Worm (Caenorhabditis elegans) whole organism, late embryonic: Measurements from ENCODE around the gene str-150.

Source experiments
- C08G9.2 ChIP-seq: sonication (generic microtip); optimal IDR thresholded peaks from 2 replicates; lab custom pipeline; 2016; ENCODE audit warnings: mild to moderate bottlenecking, missing genetic modification characterization, moderate library complexity, missing compliant biosample characterization
- C38D4.7 ChIP-seq: fragments of 200-800 bp; sonication (Bioruptor generic); optimal IDR thresholded peaks from 2 replicates; lab custom pipeline; 2018; ENCODE audit warnings: mild to moderate bottlenecking, missing genetic modification characterization, moderate library complexity, missing compliant biosample characterization
- ama-1 ChIP-seq: fragments of 150-350 bp; optimal IDR thresholded peaks from 2 replicates; lab custom pipeline; 2014
- ceh-18 ChIP-seq: sonication (generic microtip); optimal IDR thresholded peaks from 2 replicates; lab custom pipeline; 2016; ENCODE audit warnings: missing genetic modification characterization, missing compliant biosample characterization
- ceh-19 ChIP-seq: fragments of 200-800 bp; sonication (Bioruptor generic); optimal IDR thresholded peaks from 2 replicates; lab custom pipeline; 2018; ENCODE audit warnings: mild to moderate bottlenecking, missing genetic modification characterization, missing compliant biosample characterization
- ceh-30 ChIP-seq: fragments of 150-350 bp; optimal IDR thresholded peaks from 2 replicates; lab custom pipeline; 2014; ENCODE audit warnings: missing biosample characterization, missing genetic modification characterization
- ceh-9 ChIP-seq: sonication (generic microtip); optimal IDR thresholded peaks from 2 replicates; lab custom pipeline; 2016; ENCODE audit warnings: mild to moderate bottlenecking, missing genetic modification characterization, inconsistent platforms, missing compliant biosample characterization
- che-1 ChIP-seq: sonication (generic microtip); optimal IDR thresholded peaks from 2 replicates; lab custom pipeline; 2016; ENCODE audit warnings: mild to moderate bottlenecking, missing genetic modification characterization, missing compliant biosample characterization
- dmd-4 ChIP-seq: sonication (generic microtip); optimal IDR thresholded peaks from 2 replicates; lab custom pipeline; 2016; ENCODE audit warnings: borderline replicate concordance, missing genetic modification characterization, missing compliant biosample characterization
- elt-2 ChIP-seq: sonication (generic microtip); optimal IDR thresholded peaks from 2 replicates; lab custom pipeline; 2016; ENCODE audit warnings: missing genetic modification reagents, missing genetic modification characterization, missing compliant biosample characterization
- elt-4 ChIP-seq: sonication (generic microtip); optimal IDR thresholded peaks from 2 replicates; lab custom pipeline; 2016; ENCODE audit warnings: missing genetic modification characterization, missing compliant biosample characterization
- eyg-1 ChIP-seq: sonication (generic microtip); optimal IDR thresholded peaks from 2 replicates; lab custom pipeline; 2016; ENCODE audit warnings: missing genotype, missing genetic modification characterization, missing compliant biosample characterization
- fkh-10 ChIP-seq: fragments of 150-350 bp; optimal IDR thresholded peaks from 2 replicates; lab custom pipeline; 2014; ENCODE audit warnings: missing biosample characterization, missing genetic modification reagents, missing genetic modification characterization
- fkh-6 ChIP-seq: sonication (generic microtip); optimal IDR thresholded peaks from 2 replicates; lab custom pipeline; 2016; ENCODE audit warnings: missing genetic modification characterization, missing compliant biosample characterization
- gmeb-2 ChIP-seq: sonication (generic microtip); optimal IDR thresholded peaks from 2 replicates; lab custom pipeline; 2016; ENCODE audit warnings: missing genetic modification characterization, inconsistent platforms, missing compliant biosample characterization
- hlh-13 ChIP-seq: fragments of 200-800 bp; sonication (Bioruptor generic); optimal IDR thresholded peaks from 2 replicates; lab custom pipeline; 2018; ENCODE audit warnings: mild to moderate bottlenecking, missing genetic modification characterization, missing compliant biosample characterization
- hlh-30 ChIP-seq: sonication (generic microtip); optimal IDR thresholded peaks from 2 replicates; lab custom pipeline; 2017; ENCODE audit warnings: antibody characterized with exemption, missing genetic modification characterization, missing compliant biosample characterization; ENCODE audit not compliant: insufficient read depth
- lim-6 ChIP-seq: sonication (generic microtip); optimal IDR thresholded peaks from 2 replicates; lab custom pipeline; 2016; ENCODE audit warnings: missing genetic modification characterization, missing compliant biosample characterization
- lin-11 ChIP-seq: fragments of 200-800 bp; sonication (Bioruptor generic); optimal IDR thresholded peaks from 2 replicates; lab custom pipeline; 2018; ENCODE audit warnings: mild to moderate bottlenecking, missing genetic modification characterization, missing compliant biosample characterization
- madf-2 ChIP-seq: sonication (generic microtip); optimal IDR thresholded peaks from 2 replicates; lab custom pipeline; 2017; ENCODE audit warnings: missing genetic modification characterization, missing compliant biosample characterization
- mec-3 ChIP-seq: sonication (generic microtip); optimal IDR thresholded peaks from 2 replicates; lab custom pipeline; 2016; ENCODE audit warnings: borderline replicate concordance, missing genetic modification characterization, missing compliant biosample characterization
- nfya-1 ChIP-seq: sonication (generic microtip); optimal IDR thresholded peaks from 2 replicates; lab custom pipeline; 2017; ENCODE audit warnings: missing genetic modification characterization, mild to moderate bottlenecking, missing compliant biosample characterization, antibody characterized with exemption, moderate library complexity
- nhr-11 ChIP-seq: fragments of 150-350 bp; optimal IDR thresholded peaks from 2 replicates; lab custom pipeline; 2014; ENCODE audit warnings: missing biosample characterization, missing genetic modification characterization
- nhr-232 ChIP-seq: sonication (generic microtip); optimal IDR thresholded peaks from 2 replicates; lab custom pipeline; 2016; ENCODE audit warnings: missing genetic modification characterization, missing compliant biosample characterization
- npax-4 ChIP-seq: sonication (generic microtip); optimal IDR thresholded peaks from 2 replicates; lab custom pipeline; 2016; ENCODE audit warnings: missing genetic modification characterization, missing compliant biosample characterization
- pag-3 ChIP-seq: sonication (generic microtip); optimal IDR thresholded peaks from 2 replicates; lab custom pipeline; 2016; ENCODE audit warnings: missing compliant biosample characterization, missing genetic modification characterization, borderline replicate concordance
- pat-9 ChIP-seq: fragments of 200-800 bp; sonication (Bioruptor generic); optimal IDR thresholded peaks from 2 replicates; lab custom pipeline; 2018; ENCODE audit warnings: mild to moderate bottlenecking, missing genetic modification characterization, moderate library complexity, missing compliant biosample characterization
- ref-2 ChIP-seq: sonication (generic microtip); optimal IDR thresholded peaks from 2 replicates; lab custom pipeline; 2016; ENCODE audit warnings: missing genetic modification characterization, missing compliant biosample characterization
- sdc-2 ChIP-seq: sonication (generic microtip); optimal IDR thresholded peaks from 2 replicates; lab custom pipeline; 2016; ENCODE audit warnings: missing genotype, missing genetic modification characterization, missing compliant biosample characterization
- syd-9 ChIP-seq: sonication (generic microtip); optimal IDR thresholded peaks from 2 replicates; lab custom pipeline; 2016; ENCODE audit warnings: mild to moderate bottlenecking, missing genetic modification characterization, moderate library complexity, missing compliant biosample characterization
- tbx-2 ChIP-seq: sonication (generic microtip); optimal IDR thresholded peaks from 2 replicates; lab custom pipeline; 2016; ENCODE audit warnings: missing genetic modification characterization, missing compliant biosample characterization
- ttx-3 ChIP-seq: sonication (generic microtip); optimal IDR thresholded peaks from 2 replicates; lab custom pipeline; 2016; ENCODE audit warnings: missing genetic modification reagents, missing genetic modification characterization, missing compliant biosample characterization
- unc-3 ChIP-seq, 2 experiments: fragments of 200-800 bp in 1 of 2; sonication (Bioruptor generic) in 1 of 2; sonication (generic microtip) in 1 of 2; conservative IDR thresholded peaks in 1 of 2; optimal IDR thresholded peaks in 1 of 2; 2 replicates each; pipeline versions ENCODE4 v1.3.6 to Lab custom; 2016 to 2022; ENCODE audit warnings: missing compliant biosample characterization in 2 of 2, missing genetic modification characterization in 2 of 2, missing genetic modification reagents in 1 of 2
- unc-55 ChIP-seq: sonication (generic microtip); optimal IDR thresholded peaks from 2 replicates; lab custom pipeline; 2017; ENCODE audit warnings: missing biosample characterization, missing genetic modification reagents, missing genetic modification characterization
- zip-5 ChIP-seq: sonication (generic microtip); optimal IDR thresholded peaks from 2 replicates; lab custom pipeline; 2016; ENCODE audit warnings: missing genetic modification characterization, missing compliant biosample characterization
- ztf-16 ChIP-seq: sonication (generic microtip); optimal IDR thresholded peaks from 2 replicates; lab custom pipeline; 2017; ENCODE audit warnings: missing genetic modification characterization, missing compliant biosample characterization

Gene str-150

ce11 chrV:16605463-16605862 is 22.4 kb downstream of the str-150 start:
- TF ChIP-seq elt-2 (tag; lab: Kevin White, UChicago) (no peak), C38D4.7 (GFP tag; lab: Kevin White, UChicago) (no peak), ztf-16 (no peak), pat-9 (tag; lab: Kevin White, UChicago) (no peak), ceh-18 (tag; lab: Kevin White, UChicago) (no peak), eyg-1 (tag; lab: Kevin White, UChicago) (no peak), ama-1 (lab: Kevin White, UChicago) (no peak)

- TF ChIP-seq nhr-11 (tag; lab: Kevin White, UChicago) (no peak), mec-3 (no peak), madf-2 (tag; lab: Kevin White, UChicago) (no peak), pag-3 (no peak), syd-9 (no peak)
Measured at ce11 chrV:16606313-16606712, 23.2 kb downstream of the str-150 start, which contains the start of gene Y32B12C.1. TSS of gene Y32B12C.1 (plus strand) at chrV:16606613.

ce11 chrV:16608478-16608877 is 25.4 kb downstream of the str-150 start:
- no peak for TF ChIP-seq dmd-4 (tag; lab: Kevin White, UChicago)
- TF ChIP-seq fkh-6 (tag; lab: Kevin White, UChicago) = no peak
- TF ChIP-seq hlh-30 (tag; lab: Kevin White, UChicago) = no peak
- TF ChIP-seq lim-6 (tag; lab: Kevin White, UChicago) = no peak
- no peak for TF ChIP-seq tbx-2 (tag; lab: Kevin White, UChicago)

ce11 chrV:16610094-16610493 is 27.0 kb downstream of the str-150 start:
- no peak for TF ChIP-seq lin-11 (tag; lab: Kevin White, UChicago)
- no peak for TF ChIP-seq che-1
- TF ChIP-seq dmd-4 (tag; lab: Kevin White, UChicago) = no peak
- no peak for TF ChIP-seq ceh-30 (tag; lab: Kevin White, UChicago)
- TF ChIP-seq zip-5 = no peak
- no peak for TF ChIP-seq nfya-1 (tag; lab: Kevin White, UChicago)
- TF ChIP-seq ceh-9 = no peak
- no peak for TF ChIP-seq hlh-13 (GFP tag; lab: Kevin White, UChicago)
- no peak for TF ChIP-seq ztf-16
- TF ChIP-seq npax-4 (tag; lab: Kevin White, UChicago) = no peak
- no peak for TF ChIP-seq ttx-3 (tag; lab: Kevin White, UChicago)
- no peak for TF ChIP-seq gmeb-2 (tag; lab: Kevin White, UChicago)
- TF ChIP-seq sdc-2 = no peak

- TF ChIP-seq unc-3 (GFP tag; conservative IDR thresholded peaks at IDR 0.05; lab: Robert Waterston, UW) (no peak), unc-3 (tag; optimal IDR thresholded peaks at IDR 0.05; lab: Kevin White, UChicago) (no peak), unc-55 (GFP tag; lab: Kevin White, UChicago) (no peak), C08G9.2 (tag; lab: Kevin White, UChicago) (no peak), fkh-10 (GFP tag; lab: Kevin White, UChicago) (no peak), elt-4 (tag; lab: Kevin White, UChicago) (no peak), eyg-1 (tag; lab: Kevin White, UChicago) (no peak), ceh-19 (GFP tag; lab: Kevin White, UChicago) (no peak), ref-2 (tag; lab: Kevin White, UChicago) (no peak), ttx-3 (tag; lab: Kevin White, UChicago) (no peak), npax-4 (tag; lab: Kevin White, UChicago) (no peak), mec-3 (no peak), hlh-30 (tag; lab: Kevin White, UChicago) (no peak), ceh-30 (tag; lab: Kevin White, UChicago) (no peak), zip-5 (no peak), nhr-232 (no peak)
Measured at ce11 chrV:16610791-16611385, 27.8 kb downstream of the str-150 start, which contains the start of gene srw-54. TSS of gene srw-54 (plus strand) at chrV:16611335.
